Worm (Caenorhabditis elegans): ENCODE measurements around the gene melo-3.
A peak's percentile ranks its signal among the peaks of the same experiment; 100 is the strongest.

melo-3 gene

ce11 chrV:15020732-15021131 lies 15.9 kb downstream of the melo-3 start, which contains the start of gene F14H8.5:
F14H8.5 (plus strand) TSS chrV:15021032.
- TF ChIP-seq W03F9.2 (tag; optimal IDR thresholded peaks at IDR 0.05) (no peak), dao-5 (tag; optimal IDR thresholded peaks at IDR 0.05) (no peak), him-1 (tag; optimal IDR thresholded peaks at IDR 0.05) (no peak)

ce11 chrV:15020229-15020628 lies 16.4 kb downstream of the melo-3 start, which contains the start of gene F14H8.2:
F14H8.2 (minus strand) TSS chrV:15020329.
- TF ChIP-seq W03F9.2 (tag; optimal IDR thresholded peaks at IDR 0.05) (no peak), him-1 (tag; optimal IDR thresholded peaks at IDR 0.05) (no peak), dao-5 (tag; optimal IDR thresholded peaks at IDR 0.05) (no peak)

ce11 chrV:15016795-15017429 lies 19.8 kb downstream of the melo-3 start:
- no peak for TF ChIP-seq dao-5 (tag; optimal IDR thresholded peaks at IDR 0.05)
- no peak for TF ChIP-seq him-1 (tag; optimal IDR thresholded peaks at IDR 0.05)
- TF ChIP-seq W03F9.2 (tag; optimal IDR thresholded peaks at IDR 0.05) = no peak

DNA sequence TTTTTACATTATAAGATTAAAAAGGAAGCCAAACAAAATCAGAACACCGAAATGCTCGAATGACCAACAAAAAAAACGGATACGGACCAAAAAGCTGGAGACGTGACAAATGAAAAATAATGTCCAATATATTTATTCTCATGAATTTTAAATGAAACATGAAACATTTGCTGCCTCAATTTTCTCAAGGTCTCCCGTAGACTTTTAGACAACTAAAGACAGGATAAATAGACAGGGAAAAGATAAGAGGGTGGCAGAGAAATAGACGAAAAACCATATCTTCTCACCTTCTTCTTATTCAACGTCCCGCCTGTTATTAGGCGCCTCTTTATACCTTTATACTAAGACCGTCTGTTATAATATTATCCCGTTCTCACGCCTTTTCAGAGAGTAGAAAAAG lies 20.9 kb downstream of the melo-3 start:
- TF ChIP-seq W03F9.2 (tag; optimal IDR thresholded peaks at IDR 0.05) (no peak), dao-5 (tag; optimal IDR thresholded peaks at IDR 0.05) (no peak), him-1 (tag; optimal IDR thresholded peaks at IDR 0.05) (no peak)

- TF ChIP-seq dao-5 (tag; optimal IDR thresholded peaks at IDR 0.05) = no peak
- TF ChIP-seq W03F9.2 (tag; optimal IDR thresholded peaks at IDR 0.05) = no peak
- TF ChIP-seq him-1 (tag; optimal IDR thresholded peaks at IDR 0.05) = no peak
Observed at ce11 chrV:15014164-15014563, 22.5 kb downstream of the melo-3 start, which contains the start of gene obr-2. obr-2 (minus strand) TSS chrV:15014264.

- TF ChIP-seq him-1 (tag; optimal IDR thresholded peaks at IDR 0.05) = no peak
- no peak for TF ChIP-seq dao-5 (tag; optimal IDR thresholded peaks at IDR 0.05)
- TF ChIP-seq W03F9.2 (tag; optimal IDR thresholded peaks at IDR 0.05) = no peak
Observed at ce11 chrV:15013328-15013727, 23.3 kb downstream of the melo-3 start.

ce11 chrV:15012542-15013301 lies 23.9 kb downstream of the melo-3 start:
- TF ChIP-seq him-1 (tag; optimal IDR thresholded peaks at IDR 0.05) = no peak
- TF ChIP-seq dao-5 (tag; optimal IDR thresholded peaks at IDR 0.05) = no peak
- no peak for TF ChIP-seq W03F9.2 (tag; optimal IDR thresholded peaks at IDR 0.05)

- TF ChIP-seq W03F9.2 (tag; optimal IDR thresholded peaks at IDR 0.05) = no peak
Observed at ce11 chrV:15011560-15011959, 25.1 kb downstream of the melo-3 start, which contains the start of gene nmr-2. nmr-2 (minus strand) TSS chrV:15011660.

ce11 chrV:15004800-15005199 lies 31.9 kb downstream of the melo-3 start, which contains the start of gene hrde-2:
hrde-2 (plus strand) TSS chrV:15005100.
- no peak for TF ChIP-seq him-1 (tag; optimal IDR thresholded peaks at IDR 0.05)
- no peak for TF ChIP-seq W03F9.2 (tag; optimal IDR thresholded peaks at IDR 0.05)
- no peak for TF ChIP-seq dao-5 (tag; optimal IDR thresholded peaks at IDR 0.05)

- TF ChIP-seq him-1 (tag; optimal IDR thresholded peaks at IDR 0.05) (peak; percentile 55), W03F9.2 (tag; optimal IDR thresholded peaks at IDR 0.05) (peak; percentile 90), dao-5 (tag; optimal IDR thresholded peaks at IDR 0.05) (no peak)
Observed at ce11 chrV:15002184-15002690, 34.4 kb downstream of the melo-3 start, which contains the start of the genes fib-1 and mut-15. fib-1 (minus strand) TSS chrV:15002223. mut-15 (plus strand) TSS chrV:15002543.

DNA sequence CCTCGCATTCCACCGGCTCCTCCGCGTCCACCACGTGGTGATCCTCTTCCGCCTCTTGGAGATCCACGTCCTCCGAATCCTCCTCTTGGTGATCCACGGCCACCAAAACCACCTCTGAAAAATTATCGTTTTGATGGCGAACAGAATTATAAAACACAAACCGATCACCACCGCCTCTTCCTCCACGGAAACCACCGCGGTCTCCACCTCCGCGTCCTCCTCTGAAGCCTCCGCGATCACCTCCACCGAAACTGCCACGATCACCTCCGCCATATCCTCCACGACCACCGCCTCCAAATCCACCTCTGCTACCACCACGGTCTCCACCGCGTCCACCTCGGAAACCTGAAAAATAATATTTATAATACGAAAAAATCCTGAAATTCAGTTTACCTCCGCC lies 35.1 kb downstream of the melo-3 start:
- no peak for TF ChIP-seq dao-5 (tag; optimal IDR thresholded peaks at IDR 0.05)
- no peak for TF ChIP-seq him-1 (tag; optimal IDR thresholded peaks at IDR 0.05)
- TF ChIP-seq W03F9.2 (tag; optimal IDR thresholded peaks at IDR 0.05) = no peak

DNA sequence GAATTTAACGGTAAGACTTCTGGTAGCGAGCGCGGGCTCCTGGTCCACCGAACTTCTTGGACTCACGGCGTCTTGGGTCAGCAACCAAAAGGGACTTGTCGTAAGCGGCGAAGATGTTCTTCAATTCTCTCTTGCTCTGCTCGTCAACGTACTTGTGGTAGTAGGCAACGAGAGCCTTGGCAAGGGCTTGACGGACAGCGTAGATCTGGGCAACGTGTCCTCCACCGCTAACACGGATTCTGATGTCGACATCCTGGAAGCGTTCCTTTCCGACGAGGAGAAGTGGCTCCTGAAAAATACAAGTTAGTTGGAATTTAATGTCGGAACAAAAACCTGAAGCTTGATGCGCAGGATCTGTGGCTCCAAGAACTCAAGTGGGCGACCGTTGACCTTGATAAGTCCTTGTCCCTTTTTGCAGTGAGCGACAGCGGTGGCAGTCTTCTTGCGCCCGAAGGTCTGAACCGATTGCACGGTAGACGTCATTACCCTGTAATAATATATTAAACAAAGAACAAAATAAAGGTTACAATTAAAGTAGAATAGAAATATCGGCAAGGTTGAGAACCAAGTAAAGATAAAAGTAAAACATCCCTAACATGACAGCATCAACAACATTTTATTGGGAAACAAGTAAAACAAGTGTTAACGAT lies 36.5 kb downstream of the melo-3 start, which contains the start of gene rps-16:
Gene rps-16, minus strand, starts transcription at position 487 of the 650 bp plus-strand sequence.
- peak; percentile 19 for TF ChIP-seq dao-5 (tag; optimal IDR thresholded peaks at IDR 0.05)
- TF ChIP-seq W03F9.2 (tag; optimal IDR thresholded peaks at IDR 0.05) = no peak

ce11 chrV:14999485-15000023 lies 37.1 kb downstream of the melo-3 start, which contains the start of gene T01C3.11:
T01C3.11 (plus strand) TSS chrV:14999535.
- TF ChIP-seq dao-5 (tag; optimal IDR thresholded peaks at IDR 0.05) (no peak), W03F9.2 (tag; optimal IDR thresholded peaks at IDR 0.05) (no peak), him-1 (tag; optimal IDR thresholded peaks at IDR 0.05) (no peak)
